Fruit fly (Drosophila melanogaster) Kc167 (cell line): Measurements from ENCODE around the gene CG10616.

Experiments
- Myc ChIP-seq: fragments of >200 bp; optimal IDR thresholded peaks from 2 replicates; lab custom pipeline; 2017; ENCODE audit warnings: missing external identifiers
- Sin3A ChIP-seq: fragments of >200 bp; optimal IDR thresholded peaks from 2 replicates; lab custom pipeline; 2018; ENCODE audit warnings: missing external identifiers
- h ChIP-seq: fragments of >200 bp; optimal IDR thresholded peaks from 3 replicates; lab custom pipeline; 2018; ENCODE audit warnings: missing external identifiers
- insv ChIP-seq: fragments of >200 bp; optimal IDR thresholded peaks from 3 replicates; lab custom pipeline; 2018; ENCODE audit warnings: missing external identifiers
- psq ChIP-seq: fragments of >200 bp; optimal IDR thresholded peaks from 2 replicates; lab custom pipeline; 2017; ENCODE audit warnings: missing external identifiers
- ttk ChIP-seq: sonication (Bioruptor generic); optimal IDR thresholded peaks from 2 replicates; lab custom pipeline; 2017; ENCODE audit warnings: missing external identifiers

DNA sequence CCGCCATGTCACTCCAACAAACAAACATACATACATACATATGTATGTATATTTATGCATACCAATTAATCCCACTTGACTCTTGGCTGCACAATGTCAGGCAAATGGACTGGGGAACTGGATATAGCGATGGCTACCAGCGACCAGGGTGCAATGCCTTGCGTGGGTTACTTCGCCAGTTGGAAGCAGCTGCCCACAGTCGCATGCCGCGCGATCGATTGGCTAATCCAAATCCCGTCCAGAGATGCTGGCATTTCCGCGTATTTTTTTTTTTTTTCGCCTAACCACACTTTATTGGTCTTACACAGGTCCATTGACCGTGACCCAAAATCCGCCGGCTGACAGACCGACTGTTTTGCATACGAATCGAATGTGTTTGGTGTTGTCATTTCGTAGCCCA lies 22.7 kb downstream of the CG10616 start:
- no peak for TF ChIP-seq Sin3A (lab: Kevin White, UChicago)
- TF ChIP-seq insv (lab: Kevin White, UChicago) = no peak
- no peak for TF ChIP-seq ttk (lab: Kevin White, UChicago)
- TF ChIP-seq psq (lab: Kevin White, UChicago) = no peak
- TF ChIP-seq h (lab: Kevin White, UChicago) = no peak
- TF ChIP-seq Myc (lab: Kevin White, UChicago) = no peak
